Worm (Caenorhabditis elegans): ENCODE measurements around the gene Y6E2A.7.

DNA sequence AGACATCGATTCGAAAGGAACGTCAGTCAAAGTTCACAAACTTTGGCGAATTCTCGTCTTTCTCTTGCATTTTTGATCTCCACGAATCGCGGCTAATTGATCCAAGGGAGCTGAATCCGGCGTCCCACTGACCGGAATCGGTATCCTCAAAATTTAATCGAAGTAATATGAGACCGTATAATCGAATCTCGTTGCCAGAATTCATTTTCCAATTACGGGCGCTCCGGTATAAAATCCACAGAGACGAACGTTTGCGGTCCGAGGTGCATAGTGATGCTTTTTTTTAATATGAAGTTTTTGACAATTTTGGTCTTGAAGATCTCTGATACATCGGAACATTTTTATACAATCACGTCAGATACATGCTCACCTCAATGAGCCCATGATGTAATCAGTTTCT lies 38.0 kb downstream of the Y6E2A.7 start:
- TF ChIP-seq unc-55 (GFP tag; optimal IDR thresholded peaks at IDR 0.05) (no peak), pha-4 (tag; optimal IDR thresholded peaks at IDR 0.05) (no peak), ztf-16 (tag; optimal IDR thresholded peaks at IDR 0.05) (no peak), ets-4 (tag; optimal IDR thresholded peaks at IDR 0.05) (no peak), elt-4 (tag; optimal IDR thresholded peaks at IDR 0.05) (no peak), ama-1 (optimal IDR thresholded peaks at IDR 0.05) (no peak), nhr-232 (tag; optimal IDR thresholded peaks at IDR 0.05) (no peak), C38D4.7 (GFP tag; optimal IDR thresholded peaks at IDR 0.05) (no peak), nhr-11 (tag; optimal IDR thresholded peaks at IDR 0.05) (no peak), F13H6.1 (tag; optimal IDR thresholded peaks at IDR 0.05) (no peak), ceh-45 (GFP tag; IDR thresholded peaks at IDR 0.05) (no peak), ceh-19 (GFP tag; optimal IDR thresholded peaks at IDR 0.05) (no peak), K02D7.2 (tag; optimal IDR thresholded peaks at IDR 0.05) (no peak), elt-2 (tag; optimal IDR thresholded peaks at IDR 0.05) (no peak)

Measured in whole organism, late embryonic.